Worm (Caenorhabditis elegans): ENCODE data around the gene C06B8.3.

DNA sequence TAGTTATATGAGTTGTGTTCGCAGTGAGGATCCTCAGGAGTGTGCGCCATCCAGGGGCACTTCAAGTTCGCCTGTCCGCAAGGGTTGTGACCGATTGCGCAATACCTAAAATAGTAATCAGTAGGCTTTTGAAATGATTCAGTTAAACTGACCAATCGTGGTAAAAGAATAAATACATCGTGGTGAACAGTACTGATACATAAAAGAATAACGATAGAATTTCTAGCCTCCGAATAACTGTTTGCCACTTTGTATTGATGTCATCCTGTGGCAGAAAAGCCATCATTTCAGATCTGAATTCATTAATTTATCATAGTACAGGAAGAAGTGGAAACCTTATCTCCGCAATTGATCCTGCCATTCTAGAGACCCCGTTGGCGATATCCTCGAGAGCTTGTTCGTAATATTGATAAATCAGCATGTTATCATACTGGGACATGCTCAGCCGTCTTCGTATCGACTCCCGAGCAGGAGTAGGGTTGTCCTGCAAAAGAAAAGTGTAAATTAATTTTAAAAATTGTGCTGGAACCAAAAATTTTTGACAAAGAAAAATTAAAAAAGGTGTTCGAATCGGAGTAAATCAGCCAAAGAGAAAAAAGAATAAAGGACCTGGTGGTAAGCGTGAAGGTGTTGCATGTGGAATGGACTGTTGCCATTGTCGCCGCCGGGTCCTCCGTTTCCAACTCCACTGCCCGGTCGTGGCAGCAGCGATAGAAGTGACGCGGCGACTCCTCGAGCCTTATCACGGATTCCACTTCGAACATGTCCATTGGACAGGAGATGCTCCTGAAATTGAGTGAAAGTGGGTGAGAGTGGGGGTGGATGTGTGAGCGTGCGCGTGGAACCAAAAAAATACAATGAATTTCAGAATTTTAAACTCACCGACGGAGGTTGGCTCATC, 28.7 kb upstream of the C06B8.3 start:
- no peak for TF ChIP-seq dao-5 (tag; optimal IDR thresholded peaks at IDR 0.05)
- no peak for TF ChIP-seq him-1 (tag; optimal IDR thresholded peaks at IDR 0.05)

All from whole organism, L4/young adult.